Fruit fly (Drosophila melanogaster): ENCODE results near the gene msl-1.

The msl-1 gene

dm6 chr2L:18708239-18708891 is 19.8 kb upstream of the msl-1 start, which contains the start of the genes Faf2 and Grip71 (continued):
- TF ChIP-seq Usf (GFP tag; optimal IDR thresholded peaks at IDR 0.05): peak; percentile 87
- TF ChIP-seq zfh1 (GFP tag; IDR thresholded peaks at IDR 0.05): peak; percentile 96
- TF ChIP-seq sc (optimal IDR thresholded peaks at IDR 0.05): no peak
- peak; percentile 67 for TF ChIP-seq sc (GFP tag; optimal IDR thresholded peaks at IDR 0.05)
- peak; percentile 70 for TF ChIP-seq Fer1 (GFP tag; optimal IDR thresholded peaks at IDR 0.05)
- TF ChIP-seq tin (GFP tag; optimal IDR thresholded peaks at IDR 0.05): peak; percentile 88
- no peak for TF ChIP-seq prd (optimal IDR thresholded peaks at IDR 0.05)
- peak; percentile 98 for TF ChIP-seq prd (GFP tag; IDR thresholded peaks at IDR 0.05)
- peak; percentile 83 for TF ChIP-seq CG32767 (GFP tag; IDR thresholded peaks at IDR 0.05)
- peak; percentile 88 for TF ChIP-seq Gsc (GFP tag; IDR thresholded peaks at IDR 0.05)
- TF ChIP-seq gt (GFP tag; IDR thresholded peaks at IDR 0.05): peak; percentile 92
- no peak for TF ChIP-seq CG42726 (GFP tag; IDR thresholded peaks at IDR 0.05; ENCODE audit: partially characterized antibody)
- peak; percentile 62 for TF ChIP-seq lbe (GFP tag; optimal IDR thresholded peaks at IDR 0.05)
- peak; percentile 90 for TF ChIP-seq ems (GFP tag; optimal IDR thresholded peaks at IDR 0.05)
- peak; percentile 94 for TF ChIP-seq Xrp1 (GFP tag; IDR thresholded peaks at IDR 0.05)
- peak; percentile 17 for TF ChIP-seq cwo (GFP tag; optimal IDR thresholded peaks at IDR 0.05)
- peak; percentile 66 for TF ChIP-seq CG4328 (GFP tag; optimal IDR thresholded peaks at IDR 0.05)
- TF ChIP-seq CG5180 (GFP tag; optimal IDR thresholded peaks at IDR 0.05): peak; percentile 36
- peak; percentile 96 for TF ChIP-seq CG14710 (tag; optimal IDR thresholded peaks at IDR 0.05)
- TF ChIP-seq NC2β (GFP tag; optimal IDR thresholded peaks at IDR 0.05): peak; percentile 84
- TF ChIP-seq CG10654 (GFP tag; optimal IDR thresholded peaks at IDR 0.05): peak; percentile 92
- TF ChIP-seq CG11696 (GFP tag; IDR thresholded peaks at IDR 0.05): peak; percentile 76
- TF ChIP-seq CG2678 (tag; optimal IDR thresholded peaks at IDR 0.05): peak; percentile 89
- peak; percentile 93 for TF ChIP-seq Optix (GFP tag; IDR thresholded peaks at IDR 0.05)
- TF ChIP-seq Rfx (GFP tag; IDR thresholded peaks at IDR 0.05): peak; percentile 97
- peak; percentile 80 for TF ChIP-seq CG13894 (tag; optimal IDR thresholded peaks at IDR 0.05)
- peak; percentile 56; the same call in 1 of the 2 replicates for TF ChIP-seq CG10321 (GFP tag; IDR thresholded peaks at IDR 0.05)
- no peak for TF ChIP-seq Tbp (GFP tag; optimal IDR thresholded peaks at IDR 0.05)
- peak; percentile 82 for TF ChIP-seq Meics (GFP tag; optimal IDR thresholded peaks at IDR 0.05)
- TF ChIP-seq Bgb (GFP tag; IDR thresholded peaks at IDR 0.05; ENCODE audit: partially characterized antibody): peak; percentile 23; the same call in 1 of the 2 replicates
- peak; percentile 71 for TF ChIP-seq CG7271 (tag; optimal IDR thresholded peaks at IDR 0.05)
- peak; percentile 8 for TF ChIP-seq CG12219 (GFP tag; optimal IDR thresholded peaks at IDR 0.05)
- peak; percentile 68 for TF ChIP-seq CG12744 (GFP tag; optimal IDR thresholded peaks at IDR 0.05)
- peak in 1 of 3 experiments; percentile 28 for TF ChIP-seq Stat92E (GFP tag; optimal IDR thresholded peaks at IDR 0.05)
- peak; percentile 82 for TF ChIP-seq ham (GFP tag; IDR thresholded peaks at IDR 0.05)
- TF ChIP-seq CG12071 (GFP tag; optimal IDR thresholded peaks at IDR 0.05): peak; percentile 41
- TF ChIP-seq Jarid2 (GFP tag; optimal IDR thresholded peaks at IDR 0.05): peak; percentile 52
- peak; percentile 94 for TF ChIP-seq CG30431 (GFP tag; optimal IDR thresholded peaks at IDR 0.05)
- TF ChIP-seq CG10565 (GFP tag; optimal IDR thresholded peaks at IDR 0.05): no peak
- peak; percentile 54 for TF ChIP-seq Elba2 (GFP tag; optimal IDR thresholded peaks at IDR 0.05)
- peak; percentile 43 for TF ChIP-seq GATAe (GFP tag; conservative IDR thresholded peaks at IDR 0.05)
- no peak for TF ChIP-seq sna (GFP tag; IDR thresholded peaks at IDR 0.05; ENCODE audit: partially characterized antibody)
- no peak for TF ChIP-seq btn (GFP tag; optimal IDR thresholded peaks at IDR 0.05)
- TF ChIP-seq CG12299 (tag; optimal IDR thresholded peaks at IDR 0.05): peak; percentile 77
- peak; percentile 87 for TF ChIP-seq dati (GFP tag; IDR thresholded peaks at IDR 0.05)
- peak; percentile 83 for TF ChIP-seq B-H2 (GFP tag; optimal IDR thresholded peaks at IDR 0.05)
- TF ChIP-seq Nf-YC (tag; optimal IDR thresholded peaks at IDR 0.05): peak; percentile 81
- peak; percentile 67 for TF ChIP-seq HHEX (GFP tag; optimal IDR thresholded peaks at IDR 0.05)
- peak; percentile 55 for TF ChIP-seq sim (GFP tag; IDR thresholded peaks at IDR 0.05)
- TF ChIP-seq CG16863 (GFP tag; optimal IDR thresholded peaks at IDR 0.05): peak; percentile 76
